Fruit fly (Drosophila melanogaster) whole organism, wandering third instar larva: ENCODE data around the gene CG9107.

ENCODE experiments used
- Abd-B ChIP-seq: fragments of >200 bp; optimal IDR thresholded peaks from 2 replicates; lab custom pipeline; 2017; ENCODE audit warnings: missing biosample characterization, missing genetic modification characterization
- Mio ChIP-seq: sonication (Bioruptor generic); optimal IDR thresholded peaks from 2 replicates; lab custom pipeline; 2016; ENCODE audit warnings: missing biosample characterization, missing genetic modification characterization
- Myc ChIP-seq: fragments of >200 bp; optimal IDR thresholded peaks from 2 replicates; lab custom pipeline; 2017

dm6 chr2L:6073894-6074293 is 49.6 kb upstream of the CG9107 start:
- TF ChIP-seq Myc (lab: Kevin White, UChicago) (no peak), Abd-B (GFP tag; lab: Kevin White, UChicago) (no peak), Mio (GFP tag; lab: Kevin White, UChicago) (no peak)
